Worm (Caenorhabditis elegans) whole organism, L4 larva: ENCODE results near the gene ptr-13.

Experiments used
- ZK546.5 ChIP-seq, 2 experiments: sonication (generic microtip); optimal IDR thresholded peaks; 2 replicates each; lab custom pipeline; 2017; ENCODE audit warnings: missing biosample characterization in 2 of 2, missing genetic modification characterization in 2 of 2
- aly-2 ChIP-seq: sonication (generic microtip); optimal IDR thresholded peaks from 2 replicates; lab custom pipeline; 2018; ENCODE audit warnings: missing biosample characterization, missing genetic modification characterization
- daf-12 ChIP-seq: fragments of 150-350 bp; optimal IDR thresholded peaks from 2 replicates; lab custom pipeline; 2014; ENCODE audit warnings: missing biosample characterization, missing genetic modification reagents, missing genetic modification characterization
- daf-19 ChIP-seq: fragments of 200-800 bp; sonication (Bioruptor generic); conservative IDR thresholded peaks from 2 replicates; pipeline ENCODE4 v1.3.6; 2022; ENCODE audit warnings: missing genetic modification characterization, missing compliant biosample characterization
- fkh-10 ChIP-seq: fragments of 150-350 bp; optimal IDR thresholded peaks from 2 replicates; lab custom pipeline; 2014; ENCODE audit warnings: missing biosample characterization, missing genetic modification reagents, missing genetic modification characterization
- lin-13 ChIP-seq: fragments of 150-350 bp; optimal IDR thresholded peaks from 2 replicates; lab custom pipeline; 2014; ENCODE audit warnings: missing biosample characterization, missing genetic modification reagents, missing genetic modification characterization
- lin-39 ChIP-seq: fragments of 150-350 bp; optimal IDR thresholded peaks from 2 replicates; lab custom pipeline; 2014; ENCODE audit warnings: missing biosample characterization, missing genetic modification reagents, missing genetic modification characterization
- lir-3 ChIP-seq: sonication (generic microtip); optimal IDR thresholded peaks from 2 replicates; lab custom pipeline; 2016; ENCODE audit warnings: mild to moderate bottlenecking, missing genetic modification characterization, missing compliant biosample characterization
- nhr-25 ChIP-seq: sonication (generic microtip); optimal IDR thresholded peaks from 2 replicates; lab custom pipeline; 2017; ENCODE audit warnings: missing genetic modification characterization, mild to moderate bottlenecking, missing compliant biosample characterization, antibody characterized with exemption, moderate library complexity, borderline replicate concordance; ENCODE audit not compliant: insufficient read depth
- rbr-2 ChIP-seq: sonication (generic microtip); optimal IDR thresholded peaks from 2 replicates; lab custom pipeline; 2016; ENCODE audit warnings: missing genotype, missing genetic modification characterization, missing compliant biosample characterization
- tag-97 ChIP-seq: fragments of 200-800 bp; sonication (Bioruptor generic); IDR thresholded peaks from 2 replicates; pipeline ENCODE4 v1.3.6; 2022; ENCODE audit warnings: missing genetic modification characterization, missing compliant biosample characterization
- unc-130 ChIP-seq: sonication (generic microtip); optimal IDR thresholded peaks from 2 replicates; lab custom pipeline; 2016; ENCODE audit warnings: missing genetic modification reagents, missing genetic modification characterization, missing compliant biosample characterization

ce11 chrII:11112419-11112818, 49.9 kb downstream of the ptr-13 start, which contains the start of gene mat-2:
- TF ChIP-seq lin-13 (GFP tag; lab: Kevin White, UChicago) (no peak), unc-130 (GFP tag; lab: Kevin White, UChicago) (no peak), nhr-25 (no peak), aly-2 (tag; lab: Kevin White, UChicago) (no peak), daf-19 (GFP tag; lab: Robert Waterston, UW) (no peak), rbr-2 (tag; lab: Kevin White, UChicago) (no peak), daf-12 (tag; lab: Kevin White, UChicago) (no peak), fkh-10 (no peak), tag-97 (GFP tag; lab: Robert Waterston, UW) (no peak), lir-3 (no peak), lin-39 (tag; lab: Kevin White, UChicago) (no peak), ZK546.5 (tag; optimal IDR thresholded peaks at IDR 0.05; lab: Kevin White, UChicago) (no peak)
